Fruit fly (Drosophila melanogaster) S2 (cell line): ENCODE data around the gene CG46306.

Source experiments
- CG8478 ChIP-seq: fragments of >200 bp; optimal IDR thresholded peaks from 2 replicates; lab custom pipeline; 2018
- CTCF ChIP-seq, 2 experiments: fragments of >200 bp; optimal IDR thresholded peaks; 2 replicates each; lab custom pipeline; 2018

Gene CG46306

DNA sequence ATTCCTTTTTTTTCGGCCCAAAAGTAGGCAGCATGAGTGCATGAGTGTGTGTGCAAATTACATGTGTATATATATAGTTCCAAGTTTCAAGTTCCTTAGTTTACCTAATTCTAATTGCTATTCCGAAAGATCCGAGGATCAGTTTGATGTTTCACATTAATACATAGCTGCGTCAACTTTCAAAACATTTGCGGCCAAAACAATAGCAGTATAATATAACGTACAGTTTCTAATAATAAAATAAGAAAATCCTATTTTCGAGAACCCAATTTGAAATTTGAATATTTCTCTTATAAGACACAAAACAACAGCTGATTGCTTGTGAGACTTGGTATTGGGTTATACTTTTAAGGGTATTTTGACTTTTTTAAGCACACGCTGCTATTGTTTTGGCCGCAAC lies 3.7 kb upstream of the CG46306 start:
- TF ChIP-seq CTCF (optimal IDR thresholded peaks at IDR 0.05; lab: Kevin White, UChicago), result no peak
- no peak for TF ChIP-seq CG8478

DNA sequence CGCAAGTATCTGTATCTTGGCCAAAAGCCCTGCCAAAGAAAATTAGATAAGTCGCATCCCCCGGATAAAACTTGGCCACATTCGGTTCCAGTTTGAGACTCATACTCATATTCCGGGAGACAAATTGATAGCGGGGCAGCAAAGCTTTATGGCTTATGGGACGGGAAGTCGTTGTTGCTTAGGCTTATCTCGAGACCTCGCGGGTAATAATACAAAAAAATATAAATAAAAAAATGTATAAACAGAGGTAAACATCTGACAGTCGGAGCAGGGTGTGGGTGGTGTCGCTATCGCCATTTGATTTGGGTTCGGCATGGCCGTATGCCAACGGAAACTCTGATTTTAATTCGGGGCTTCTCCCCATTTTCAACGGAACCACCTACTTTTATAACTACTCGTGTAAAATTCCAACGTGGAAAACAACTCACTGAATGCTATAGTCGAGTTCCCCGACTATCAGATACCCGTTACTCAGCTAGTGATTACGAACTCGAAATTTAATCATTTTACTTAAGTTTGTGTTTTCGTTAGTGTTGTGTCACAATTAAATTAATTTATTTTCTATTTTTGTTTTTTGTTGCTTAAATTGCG lies 2.4 kb upstream of the CG46306 start:
- TF ChIP-seq CTCF (optimal IDR thresholded peaks at IDR 0.05; lab: Kevin White, UChicago) (no peak), CG8478 (no peak)

DNA sequence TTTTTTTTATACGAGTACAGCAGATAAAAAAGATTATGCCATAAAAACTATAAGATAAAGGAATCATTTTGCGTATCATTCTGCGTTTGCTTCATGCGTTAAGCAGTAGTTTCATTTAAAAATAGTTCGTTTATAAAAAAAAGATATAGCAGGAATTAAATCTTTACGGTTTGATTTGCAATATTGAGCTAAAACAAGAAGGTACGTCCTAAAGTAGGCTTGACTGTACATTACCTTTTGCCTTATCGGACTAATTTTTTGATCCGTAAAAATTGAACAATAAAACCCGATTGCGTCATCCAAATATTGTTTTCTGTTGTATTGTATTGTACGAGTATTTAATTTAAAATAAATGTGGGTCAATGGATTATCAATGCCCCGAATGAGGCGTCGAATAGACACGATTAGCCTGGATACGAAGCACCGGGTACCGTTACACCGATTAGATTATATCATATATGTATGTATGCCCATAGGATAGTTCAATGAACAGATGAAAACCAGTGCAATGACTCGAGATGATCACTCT lies 1.5 kb upstream of the CG46306 start:
- TF ChIP-seq CG8478 (no peak), CTCF (optimal IDR thresholded peaks at IDR 0.05; lab: Kevin White, UChicago) (no peak)

DNA sequence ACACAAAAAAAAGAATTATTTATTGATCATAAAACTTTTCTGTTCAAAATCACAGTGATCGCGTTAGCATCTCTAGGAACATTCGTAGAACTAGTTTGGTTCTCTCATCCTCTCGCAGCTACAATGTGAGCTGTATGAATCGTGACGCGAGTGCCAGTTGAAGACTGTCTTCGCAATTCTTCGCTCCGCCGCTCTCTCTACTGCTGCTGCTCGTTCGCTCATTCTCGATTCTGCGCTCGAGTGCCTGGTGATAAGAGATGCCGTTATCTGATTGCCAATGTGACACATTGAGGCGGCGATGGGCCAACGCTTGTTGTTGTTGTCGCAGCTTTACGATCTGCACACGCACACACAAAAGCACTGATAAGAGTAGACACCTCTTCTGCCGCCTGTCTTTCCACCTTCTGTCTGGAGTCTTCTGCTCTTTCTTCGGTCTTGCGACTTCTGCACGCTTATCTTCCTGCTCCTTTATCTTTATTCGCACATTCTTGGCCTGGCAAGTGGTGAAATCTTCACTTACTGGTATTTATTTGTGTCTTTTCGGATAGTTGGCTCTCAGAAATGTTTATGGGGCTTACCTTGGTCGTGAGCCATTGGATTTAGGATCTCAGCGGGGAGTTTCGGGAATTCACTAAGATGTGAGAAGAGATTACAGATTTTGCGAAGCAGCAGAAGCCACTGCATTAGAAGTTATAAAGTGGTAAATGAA lies 925 bp upstream of the CG46306 start:
- TF ChIP-seq CG8478 (no peak), CTCF (optimal IDR thresholded peaks at IDR 0.05; lab: Kevin White, UChicago) (no peak)

DNA sequence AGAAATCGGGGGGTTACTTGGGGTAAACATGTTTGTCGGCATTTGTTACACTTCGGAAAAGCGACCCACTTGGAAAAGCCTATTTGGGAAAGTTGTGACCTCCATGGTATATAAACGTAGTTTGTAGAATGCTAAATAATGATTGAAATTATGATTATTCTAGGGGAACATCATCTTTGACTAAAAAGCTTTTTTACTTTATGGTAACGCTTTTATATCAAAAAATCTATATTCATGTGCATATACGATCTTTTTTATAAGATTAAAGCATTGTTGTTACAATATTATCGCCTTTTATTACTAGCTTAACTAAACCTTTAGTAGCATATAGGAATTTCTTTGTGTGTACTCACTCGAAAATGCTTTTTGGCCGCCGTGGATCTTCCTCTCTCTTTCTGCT lies 1.1 kb downstream of the CG46306 start:
- no peak for TF ChIP-seq CTCF (optimal IDR thresholded peaks at IDR 0.05; lab: Kevin White, UChicago)
- TF ChIP-seq CG8478, result no peak

DNA sequence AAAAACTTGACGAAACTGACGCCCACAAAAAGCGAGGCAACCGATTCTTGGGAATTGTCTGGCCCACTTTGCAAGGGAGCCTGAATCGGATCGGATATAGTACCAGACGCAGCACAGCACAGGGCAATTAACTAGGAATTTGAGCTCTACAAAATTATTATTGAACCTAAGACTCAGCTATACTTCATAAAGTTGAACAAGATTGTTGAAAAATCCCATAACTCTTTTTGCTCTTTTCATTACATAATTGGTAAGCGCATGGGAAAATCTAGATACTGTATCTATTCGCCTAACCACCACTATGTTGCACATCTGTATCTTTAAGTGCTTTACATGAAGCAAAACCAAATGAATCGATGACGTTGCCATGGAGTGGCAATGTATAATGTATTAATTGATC lies 2.2 kb downstream of the CG46306 start:
- TF ChIP-seq CG8478 (no peak), CTCF (optimal IDR thresholded peaks at IDR 0.05; lab: Kevin White, UChicago) (no peak)

DNA sequence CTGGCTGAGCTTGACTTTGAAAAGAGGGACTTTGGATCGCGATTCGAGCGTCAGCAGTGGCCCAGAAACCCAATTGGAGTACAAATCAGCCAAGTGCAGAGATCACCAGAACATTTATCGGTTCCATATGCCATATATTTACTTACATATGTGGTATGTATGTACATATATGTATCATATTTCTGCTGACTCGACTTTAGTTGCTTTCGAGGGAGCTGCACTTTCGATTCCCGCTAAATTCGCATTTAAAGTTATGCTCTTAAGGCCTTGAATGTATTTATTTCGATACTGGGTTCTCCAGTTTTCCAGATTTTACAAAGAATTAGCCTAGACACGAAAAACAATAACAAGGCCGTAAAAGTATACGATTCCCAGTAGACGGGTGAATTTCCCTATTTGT lies 3.5 kb downstream of the CG46306 start:
- TF ChIP-seq CG8478 (no peak), CTCF (optimal IDR thresholded peaks at IDR 0.05; lab: Kevin White, UChicago) (no peak)

- no peak for TF ChIP-seq CTCF (optimal IDR thresholded peaks at IDR 0.05; lab: Kevin White, UChicago)
- no peak for TF ChIP-seq CG8478
These were observed 5.2 kb downstream of the CG46306 start for dm6 chrX:16830081-16830480.

- TF ChIP-seq CTCF (optimal IDR thresholded peaks at IDR 0.05; lab: Kevin White, UChicago) (no peak), CG8478 (no peak)
These were observed 5.8 kb downstream of the CG46306 start for dm6 chrX:16829439-16830028.

dm6 chrX:16822080-16822479 lies 13.2 kb downstream of the CG46306 start:
- no peak for TF ChIP-seq CG8478
- no peak for TF ChIP-seq CTCF (optimal IDR thresholded peaks at IDR 0.05; lab: Kevin White, UChicago)

dm6 chrX:16821216-16821615 lies 14.1 kb downstream of the CG46306 start:
- no peak for TF ChIP-seq CTCF (optimal IDR thresholded peaks at IDR 0.05; lab: Kevin White, UChicago)
- TF ChIP-seq CG8478, result no peak

dm6 chrX:16820665-16821064 lies 14.7 kb downstream of the CG46306 start:
- no peak for TF ChIP-seq CG8478
- peak; percentile 63 to 69 for TF ChIP-seq CTCF (optimal IDR thresholded peaks at IDR 0.05; lab: Kevin White, UChicago)

dm6 chrX:16818186-16818585 lies 17.1 kb downstream of the CG46306 start:
- no peak for TF ChIP-seq CTCF (optimal IDR thresholded peaks at IDR 0.05; lab: Kevin White, UChicago)
- TF ChIP-seq CG8478, result no peak

dm6 chrX:16816500-16816899 lies 18.8 kb downstream of the CG46306 start:
- no peak for TF ChIP-seq CG8478
- TF ChIP-seq CTCF (optimal IDR thresholded peaks at IDR 0.05; lab: Kevin White, UChicago), result no peak

- TF ChIP-seq CTCF (optimal IDR thresholded peaks at IDR 0.05; lab: Kevin White, UChicago) (no peak), CG8478 (no peak)
These were observed 20.2 kb downstream of the CG46306 start for dm6 chrX:16815168-16815567.

- TF ChIP-seq CTCF (optimal IDR thresholded peaks at IDR 0.05; lab: Kevin White, UChicago), result no peak
- no peak for TF ChIP-seq CG8478
These were observed 21.0 kb downstream of the CG46306 start for dm6 chrX:16814351-16814750.
